Worm (Caenorhabditis elegans) whole organism, L4 larva: ENCODE measurements around the gene C39E6.2.

Source experiments
- dve-1 ChIP-seq: sonication (generic microtip); optimal IDR thresholded peaks from 2 replicates; lab custom pipeline; 2017; ENCODE audit warnings: antibody characterized with exemption, mild to moderate bottlenecking, missing genetic modification characterization, missing compliant biosample characterization; ENCODE audit not compliant: insufficient read depth
- lin-15B ChIP-seq: fragments of 150-350 bp; sonication (generic microtip); optimal IDR thresholded peaks from 3 replicates; lab custom pipeline; 2014; ENCODE audit warnings: missing biosample characterization, missing genetic modification characterization
- lsy-2 ChIP-seq, 2 experiments: fragments of 150-350 bp in 1 of 2; sonication (generic microtip) in 1 of 2; optimal IDR thresholded peaks; 2 replicates each; lab custom pipeline; 2014 to 2017; ENCODE audit warnings: missing biosample characterization in 2 of 2, missing genetic modification characterization in 2 of 2
- mdl-1 ChIP-seq, 2 experiments: fragments of 150-350 bp in 1 of 2; sonication (generic microtip) in 1 of 2; optimal IDR thresholded peaks; 2 replicates each; lab custom pipeline; 2014 to 2017; ENCODE audit warnings: missing biosample characterization in 2 of 2, missing genetic modification characterization in 2 of 2
- nhr-11 ChIP-seq: fragments of 150-350 bp; optimal IDR thresholded peaks from 2 replicates; lab custom pipeline; 2014; ENCODE audit warnings: missing biosample characterization, missing genetic modification characterization
- nhr-77 ChIP-seq: fragments of 150-350 bp; optimal IDR thresholded peaks from 2 replicates; lab custom pipeline; 2014; ENCODE audit warnings: missing biosample characterization, missing genetic modification characterization
- pha-4 ChIP-seq, 2 experiments: fragments of 150-350 bp in 1 of 2; fragments of 200-800 bp in 1 of 2; sonication (Bioruptor generic) in 1 of 2; IDR thresholded peaks in 1 of 2; optimal IDR thresholded peaks in 1 of 2; 2 replicates each; pipeline versions ENCODE4 v1.3.6 to Lab custom; 2014 to 2022; ENCODE audit warnings: missing genetic modification characterization in 2 of 2, missing genetic modification reagents in 2 of 2, missing biosample characterization in 1 of 2, missing compliant biosample characterization in 1 of 2

ce11 chrX:4744037-4744436, 10.9 kb downstream of the C39E6.2 start:
- TF ChIP-seq nhr-11 (no peak), lin-15B (tag; lab: Kevin White, UChicago) (no peak), lsy-2 (tag; optimal IDR thresholded peaks at IDR 0.05; lab: Kevin White, UChicago) (no peak), pha-4 (GFP tag; IDR thresholded peaks at IDR 0.05; lab: Robert Waterston, UW) (no peak), pha-4 (tag; optimal IDR thresholded peaks at IDR 0.05; lab: Kevin White, UChicago) (no peak), nhr-77 (tag; lab: Kevin White, UChicago) (no peak), dve-1 (tag; lab: Kevin White, UChicago) (no peak), mdl-1 (tag; optimal IDR thresholded peaks at IDR 0.05; lab: Kevin White, UChicago) (no peak)
